Worm (Caenorhabditis elegans): Measurements from ENCODE around the gene pals-20.

DNA sequence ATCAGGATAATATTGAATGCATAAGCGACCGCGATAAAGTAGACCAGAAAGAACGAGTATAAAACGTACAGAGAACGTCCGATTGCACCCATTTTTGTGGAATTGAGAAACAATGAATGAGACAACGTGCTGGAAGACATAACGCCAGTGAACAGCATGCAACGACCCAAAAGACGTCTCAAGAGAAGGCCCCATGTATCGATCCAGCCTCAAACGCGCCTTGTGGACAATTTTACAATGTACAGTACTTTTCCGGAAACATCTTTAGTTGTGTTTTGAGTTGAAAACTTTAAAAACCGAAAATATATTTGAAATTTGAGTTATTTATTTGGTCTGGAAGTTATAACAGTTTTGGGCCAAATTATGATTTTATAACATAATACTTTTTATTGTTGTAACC is 37.4 kb downstream of the pals-20 start, which contains the start of gene Y82E9BL.3:
- TF ChIP-seq ceh-82 (tag; optimal IDR thresholded peaks at IDR 0.05) (no peak), unc-62 (GFP tag; optimal IDR thresholded peaks at IDR 0.05) (no peak), elt-2 (tag; optimal IDR thresholded peaks at IDR 0.05) (no peak), ceh-9 (tag; optimal IDR thresholded peaks at IDR 0.05) (no peak), ztf-11 (tag; optimal IDR thresholded peaks at IDR 0.05) (no peak)
